Worm (Caenorhabditis elegans) whole organism, L1 larva: ENCODE data around the gene F25G6.9.

Experiments
- C16A3.4 ChIP-seq: fragments of 150-350 bp; optimal IDR thresholded peaks from 2 replicates; lab custom pipeline; 2014; ENCODE audit warnings: missing biosample characterization, missing genetic modification characterization
- F16B12.6 ChIP-seq: fragments of 150-350 bp; optimal IDR thresholded peaks from 2 replicates; lab custom pipeline; 2014; ENCODE audit warnings: missing biosample characterization, missing genetic modification characterization
- Y116A8C.19 ChIP-seq: sonication (generic microtip); optimal IDR thresholded peaks from 2 replicates; lab custom pipeline; 2016; ENCODE audit warnings: missing compliant biosample characterization, missing genetic modification characterization, borderline replicate concordance
- ceh-82 ChIP-seq, 3 experiments: fragments of 150-350 bp in 1 of 3; sonication (generic microtip) in 2 of 3; optimal IDR thresholded peaks; 2 replicates each; lab custom pipeline; 2014 to 2017; ENCODE audit warnings: missing biosample characterization in 3 of 3, missing genetic modification characterization in 3 of 3
- ceh-88 ChIP-seq: fragments of 200-800 bp; sonication (Bioruptor generic); IDR thresholded peaks from 2 replicates; pipeline ENCODE4 v1.3.6; 2022; ENCODE audit warnings: missing genetic modification characterization, missing compliant biosample characterization
- dpl-1 ChIP-seq, 3 experiments: fragments of 150-350 bp in 2 of 3; sonication (generic microtip) in 1 of 3; optimal IDR thresholded peaks; 2 replicates each; lab custom pipeline; 2014 to 2017; ENCODE audit warnings: missing biosample characterization in 3 of 3, missing genetic modification characterization in 3 of 3, missing genetic modification reagents in 3 of 3
- dsc-1 ChIP-seq: sonication (generic microtip); optimal IDR thresholded peaks from 2 replicates; lab custom pipeline; 2016; ENCODE audit warnings: mild to moderate bottlenecking, missing genetic modification characterization, missing compliant biosample characterization
- efl-1 ChIP-seq, 4 experiments: fragments of 150-350 bp; optimal IDR thresholded peaks in 3 of 4; peaks in 1 of 4; 1 replicate in 1 of 4; 2 replicates in 3 of 4; lab custom pipeline; 2014; ENCODE audit warnings: missing biosample characterization in 2 of 4, missing genetic modification characterization in 2 of 4, missing genetic modification reagents in 2 of 4
- fkh-4 ChIP-seq: sonication (generic microtip); optimal IDR thresholded peaks from 2 replicates; lab custom pipeline; 2016; ENCODE audit warnings: missing compliant biosample characterization, missing genetic modification characterization, borderline replicate concordance
- isw-1 ChIP-seq: fragments of 200-800 bp; sonication (Bioruptor generic); IDR thresholded peaks from 2 replicates; pipeline ENCODE4 v1.3.6; 2022; ENCODE audit warnings: missing genetic modification characterization, missing compliant biosample characterization
- lin-13 ChIP-seq: fragments of 150-350 bp; optimal IDR thresholded peaks from 2 replicates; lab custom pipeline; 2014; ENCODE audit warnings: missing biosample characterization, missing genetic modification reagents, missing genetic modification characterization
- lin-14 ChIP-seq: fragments of 200-800 bp; sonication (Bioruptor generic); optimal IDR thresholded peaks from 2 replicates; lab custom pipeline; 2018; ENCODE audit warnings: mild to moderate bottlenecking, missing genetic modification characterization, moderate library complexity, missing compliant biosample characterization
- lin-35 ChIP-seq, 2 experiments: fragments of 150-350 bp; optimal IDR thresholded peaks; 2 replicates each; lab custom pipeline; 2014; ENCODE audit warnings: missing biosample characterization in 2 of 2, missing genetic modification characterization in 2 of 2, missing genetic modification reagents in 2 of 2
- lin-39 ChIP-seq: fragments of 150-350 bp; optimal IDR thresholded peaks from 2 replicates; lab custom pipeline; 2014; ENCODE audit warnings: missing biosample characterization, missing genetic modification reagents, missing genetic modification characterization
- lsy-2 ChIP-seq, 2 experiments: fragments of 150-350 bp; optimal IDR thresholded peaks; 2 replicates each; lab custom pipeline; 2014; ENCODE audit warnings: missing biosample characterization in 2 of 2, missing genetic modification characterization in 2 of 2
- mdl-1 ChIP-seq, 2 experiments: fragments of 150-350 bp; optimal IDR thresholded peaks; 2 replicates each; lab custom pipeline; 2014 to 2017; ENCODE audit warnings: missing biosample characterization in 2 of 2, missing genetic modification characterization in 2 of 2, inconsistent platforms in 1 of 2
- mep-1 ChIP-seq: fragments of 150-350 bp; optimal IDR thresholded peaks from 2 replicates; lab custom pipeline; 2014; ENCODE audit warnings: missing biosample characterization, missing genetic modification characterization
- nhr-12 ChIP-seq: sonication (generic microtip); optimal IDR thresholded peaks from 2 replicates; lab custom pipeline; 2017; ENCODE audit warnings: missing biosample characterization, missing genetic modification characterization
- nhr-20 ChIP-seq: sonication (generic microtip); optimal IDR thresholded peaks from 2 replicates; lab custom pipeline; 2016; ENCODE audit warnings: mild to moderate bottlenecking, missing genetic modification characterization, missing compliant biosample characterization
- nhr-28 ChIP-seq: fragments of 150-350 bp; optimal IDR thresholded peaks from 2 replicates; lab custom pipeline; 2014; ENCODE audit warnings: missing biosample characterization, missing genetic modification characterization
- nhr-71 ChIP-seq: sonication (generic microtip); optimal IDR thresholded peaks from 2 replicates; lab custom pipeline; 2016; ENCODE audit warnings: mild to moderate bottlenecking, missing genetic modification characterization, moderate library complexity, missing compliant biosample characterization
- pag-3 ChIP-seq: sonication (generic microtip); optimal IDR thresholded peaks from 2 replicates; lab custom pipeline; 2017; ENCODE audit warnings: missing genetic modification characterization, mild to moderate bottlenecking, missing compliant biosample characterization, antibody characterized with exemption, borderline replicate concordance; ENCODE audit not compliant: insufficient read depth
- rnt-1 ChIP-seq: sonication (generic microtip); optimal IDR thresholded peaks from 2 replicates; lab custom pipeline; 2016; ENCODE audit warnings: mild to moderate bottlenecking, missing genetic modification characterization, moderate library complexity, missing compliant biosample characterization
- skn-1 ChIP-seq: fragments of 150-350 bp; optimal IDR thresholded peaks from 2 replicates; lab custom pipeline; 2014; ENCODE audit warnings: missing biosample characterization, missing genetic modification characterization
- snu-23 ChIP-seq: sonication (generic microtip); optimal IDR thresholded peaks from 2 replicates; lab custom pipeline; 2016; ENCODE audit warnings: missing genetic modification characterization, missing compliant biosample characterization
- sup-37 ChIP-seq: fragments of 200-800 bp; sonication (Bioruptor generic); optimal IDR thresholded peaks from 2 replicates; lab custom pipeline; 2018; ENCODE audit warnings: mild to moderate bottlenecking, missing genetic modification characterization, missing compliant biosample characterization
- swsn-7 ChIP-seq: sonication (generic microtip); optimal IDR thresholded peaks from 2 replicates; lab custom pipeline; 2016; ENCODE audit warnings: missing genetic modification characterization, missing compliant biosample characterization
- unc-130 ChIP-seq: fragments of 150-350 bp; optimal IDR thresholded peaks from 2 replicates; lab custom pipeline; 2017; ENCODE audit warnings: missing biosample characterization, missing genetic modification characterization, inconsistent platforms
- unc-30 ChIP-seq: sonication (generic microtip); optimal IDR thresholded peaks from 2 replicates; lab custom pipeline; 2017; ENCODE audit warnings: missing biosample characterization, missing genetic modification characterization
- unc-98 ChIP-seq: fragments of 200-800 bp; sonication (Bioruptor generic); IDR thresholded peaks from 2 replicates; pipeline ENCODE4 v1.3.6; 2022; ENCODE audit warnings: missing genetic modification characterization, missing compliant biosample characterization
- ztf-4 ChIP-seq: fragments of 150-350 bp; optimal IDR thresholded peaks from 2 replicates; lab custom pipeline; 2014; ENCODE audit warnings: missing biosample characterization, missing genetic modification characterization

The F25G6.9 gene

ce11 chrV:8518822-8519392, 50.9 kb downstream of the F25G6.9 start, which contains the start of gene F45F2.10 (continued):
- TF ChIP-seq F16B12.6 (tag; lab: Kevin White, UChicago) (peak; percentile 83), lin-39 (tag; lab: Kevin White, UChicago) (no peak), C16A3.4 (tag; lab: Kevin White, UChicago) (peak; percentile 33), mep-1 (no peak), nhr-71 (tag; lab: Kevin White, UChicago) (no peak), ztf-4 (tag; lab: Kevin White, UChicago) (no peak), ceh-88 (GFP tag; lab: Robert Waterston, UW) (no peak), lin-13 (no peak), Y116A8C.19 (tag; lab: Kevin White, UChicago) (no peak), isw-1 (GFP tag; lab: Robert Waterston, UW) (no peak)
- TF ChIP-seq, all 84 proteins: peak for 7

- TF ChIP-seq lsy-2 (tag; optimal IDR thresholded peaks at IDR 0.05; lab: Kevin White, UChicago) (peak in 1 of 2 experiments; percentile 50), nhr-20 (tag; lab: Kevin White, UChicago) (peak; percentile 4), nhr-71 (tag; lab: Kevin White, UChicago) (peak; percentile 32), unc-130 (tag; lab: Kevin White, UChicago) (no peak), dsc-1 (tag; lab: Kevin White, UChicago) (peak; percentile 3), unc-30 (tag; lab: Kevin White, UChicago) (no peak), ceh-82 (tag; optimal IDR thresholded peaks at IDR 0.05; lab: Kevin White, UChicago) (peak in 1 of 3 experiments; percentile 24), efl-1 (optimal IDR thresholded peaks at IDR 0.05; lab: Kevin White, UChicago) (peak; percentile 26 to 34), efl-1 (GFP tag; optimal IDR thresholded peaks at IDR 0.05 in 1 of 2; lab: Kevin White, UChicago) (no peak), unc-98 (GFP tag; lab: Robert Waterston, UW) (no peak), swsn-7 (tag; lab: Kevin White, UChicago) (peak; percentile 22), lin-35 (GFP tag; optimal IDR thresholded peaks at IDR 0.05; lab: Kevin White, UChicago) (peak in 1 of 2 experiments; percentile 44), pag-3 (tag; lab: Kevin White, UChicago) (peak; percentile 45), dpl-1 (GFP tag; optimal IDR thresholded peaks at IDR 0.05; lab: Kevin White, UChicago) (peak in 1 of 3 experiments; percentile 30), lin-14 (GFP tag; lab: Kevin White, UChicago) (no peak), F16B12.6 (tag; lab: Kevin White, UChicago) (peak; percentile 13), rnt-1 (tag; lab: Kevin White, UChicago) (peak; percentile 46), snu-23 (GFP tag; lab: Kevin White, UChicago) (peak; percentile 35), mdl-1 (tag; optimal IDR thresholded peaks at IDR 0.05; lab: Kevin White, UChicago) (peak in 1 of 2 experiments; percentile 36), skn-1 (tag; lab: Kevin White, UChicago) (peak; percentile 35), ceh-88 (GFP tag; lab: Robert Waterston, UW) (no peak)
- TF ChIP-seq, all 84 proteins: peak for 15
These were observed 51.5 kb downstream of the F25G6.9 start for ce11 chrV:8518283-8518682.

- no peak for TF ChIP-seq sup-37 (GFP tag; lab: Kevin White, UChicago)
- no peak for TF ChIP-seq rnt-1 (tag; lab: Kevin White, UChicago)
- TF ChIP-seq fkh-4 (tag; lab: Kevin White, UChicago), result no peak
- no peak for TF ChIP-seq snu-23 (GFP tag; lab: Kevin White, UChicago)
- no peak for TF ChIP-seq unc-30 (tag; lab: Kevin White, UChicago)
- no peak for TF ChIP-seq unc-130 (tag; lab: Kevin White, UChicago)
- no peak for TF ChIP-seq efl-1 (optimal IDR thresholded peaks at IDR 0.05; lab: Kevin White, UChicago)
- peak in 1 of 2 experiments; percentile 14 for TF ChIP-seq efl-1 (GFP tag; optimal IDR thresholded peaks at IDR 0.05 in 1 of 2; lab: Kevin White, UChicago)
These were observed 52.1 kb downstream of the F25G6.9 start for ce11 chrV:8517711-8518110.

- no peak for TF ChIP-seq nhr-12 (tag; lab: Kevin White, UChicago)
- no peak for TF ChIP-seq dpl-1 (GFP tag; optimal IDR thresholded peaks at IDR 0.05; lab: Kevin White, UChicago)
- no peak for TF ChIP-seq nhr-28
These were observed 53.4 kb downstream of the F25G6.9 start for ce11 chrV:8516426-8516825.
